Worm (Caenorhabditis elegans) whole organism, L3 larva: ENCODE results near the gene del-6.

Experiments
- R02D3.7 ChIP-seq: fragments of 150-350 bp; optimal IDR thresholded peaks from 2 replicates; lab custom pipeline; 2014; ENCODE audit warnings: missing biosample characterization, missing genetic modification characterization
- ZK546.5 ChIP-seq: sonication (generic microtip); optimal IDR thresholded peaks from 2 replicates; lab custom pipeline; 2017; ENCODE audit warnings: missing biosample characterization, missing genetic modification characterization
- ceh-16 ChIP-seq: sonication (generic microtip); optimal IDR thresholded peaks from 2 replicates; lab custom pipeline; 2017; ENCODE audit warnings: missing biosample characterization, missing genetic modification characterization
- ceh-28 ChIP-seq: fragments of 150-350 bp; optimal IDR thresholded peaks from 2 replicates; lab custom pipeline; 2014; ENCODE audit warnings: missing biosample characterization, missing genetic modification reagents, missing genetic modification characterization
- ceh-82 ChIP-seq: fragments of 150-350 bp; optimal IDR thresholded peaks from 2 replicates; lab custom pipeline; 2014; ENCODE audit warnings: missing biosample characterization, missing genetic modification characterization
- egl-27 ChIP-seq: sonication (generic microtip); optimal IDR thresholded peaks from 4 replicates; lab custom pipeline; 2017; ENCODE audit warnings: missing biosample characterization, missing genetic modification reagents, missing genetic modification characterization
- egl-5 ChIP-seq: fragments of 150-350 bp; optimal IDR thresholded peaks from 2 replicates; lab custom pipeline; 2017; ENCODE audit warnings: missing biosample characterization, missing genetic modification reagents, missing genetic modification characterization, inconsistent platforms
- elt-1 ChIP-seq: fragments of 150-350 bp; optimal IDR thresholded peaks from 2 replicates; lab custom pipeline; 2014; ENCODE audit warnings: missing biosample characterization, missing genetic modification characterization
- elt-2 ChIP-seq: sonication (generic microtip); optimal IDR thresholded peaks from 2 replicates; lab custom pipeline; 2016; ENCODE audit warnings: missing genetic modification reagents, mild to moderate bottlenecking, missing genetic modification characterization, missing compliant biosample characterization
- elt-3 ChIP-seq, 3 experiments: fragments of 150-350 bp in 1 of 3; sonication (generic microtip) in 2 of 3; optimal IDR thresholded peaks; 2 replicates in 2 of 3; 4 replicates in 1 of 3; lab custom pipeline; 2014 to 2017; ENCODE audit warnings: missing biosample characterization in 3 of 3, missing genetic modification characterization in 3 of 3
- eor-1 ChIP-seq, 2 experiments: fragments of 150-350 bp; optimal IDR thresholded peaks; 2 replicates each; lab custom pipeline; 2014 to 2018; ENCODE audit warnings: missing biosample characterization in 2 of 2, missing genetic modification characterization in 2 of 2
- fkh-10 ChIP-seq: sonication (generic microtip); optimal IDR thresholded peaks from 2 replicates; lab custom pipeline; 2017; ENCODE audit warnings: missing biosample characterization, missing genetic modification reagents, missing genetic modification characterization
- fkh-2 ChIP-seq: fragments of 150-350 bp; optimal IDR thresholded peaks from 2 replicates; lab custom pipeline; 2014; ENCODE audit warnings: missing biosample characterization, missing genetic modification reagents, missing genetic modification characterization
- hmg-11 ChIP-seq: sonication (generic microtip); optimal IDR thresholded peaks from 2 replicates; lab custom pipeline; 2016; ENCODE audit warnings: missing genetic modification characterization, missing compliant biosample characterization
- jun-1 ChIP-seq: fragments of 150-350 bp; optimal IDR thresholded peaks from 2 replicates; lab custom pipeline; 2014; ENCODE audit warnings: missing biosample characterization, missing genetic modification reagents, missing genetic modification characterization
- lin-15B ChIP-seq: fragments of 150-350 bp; optimal IDR thresholded peaks from 2 replicates; lab custom pipeline; 2014; ENCODE audit warnings: missing biosample characterization, missing genetic modification characterization
- lin-39 ChIP-seq: fragments of 150-350 bp; optimal IDR thresholded peaks from 2 replicates; lab custom pipeline; 2018; ENCODE audit warnings: missing biosample characterization, missing genetic modification reagents, missing genetic modification characterization
- lsy-12 ChIP-seq: sonication (generic microtip); optimal IDR thresholded peaks from 2 replicates; lab custom pipeline; 2016; ENCODE audit warnings: mild to moderate bottlenecking, missing genetic modification characterization, missing compliant biosample characterization
- mdl-1 ChIP-seq: fragments of 150-350 bp; optimal IDR thresholded peaks from 2 replicates; lab custom pipeline; 2014; ENCODE audit warnings: missing biosample characterization, missing genetic modification characterization
- mml-1 ChIP-seq: fragments of 150-350 bp; sonication (generic microtip); optimal IDR thresholded peaks from 3 replicates; lab custom pipeline; 2014; ENCODE audit warnings: missing biosample characterization, missing genetic modification characterization
- nfya-1 ChIP-seq: sonication (generic microtip); optimal IDR thresholded peaks from 2 replicates; lab custom pipeline; 2017; ENCODE audit warnings: missing genetic modification characterization, mild to moderate bottlenecking, missing compliant biosample characterization, antibody characterized with exemption, moderate library complexity; ENCODE audit not compliant: insufficient read depth
- nhr-11 ChIP-seq: fragments of 150-350 bp; optimal IDR thresholded peaks from 2 replicates; lab custom pipeline; 2014; ENCODE audit warnings: missing biosample characterization, missing genetic modification characterization
- nhr-12 ChIP-seq: fragments of 150-350 bp; optimal IDR thresholded peaks from 2 replicates; lab custom pipeline; 2014; ENCODE audit warnings: missing biosample characterization, missing genetic modification characterization
- nhr-23 ChIP-seq: fragments of 150-350 bp; optimal IDR thresholded peaks from 2 replicates; lab custom pipeline; 2014; ENCODE audit warnings: missing biosample characterization, missing genetic modification reagents, missing genetic modification characterization
- nhr-237 ChIP-seq: fragments of 150-350 bp; optimal IDR thresholded peaks from 2 replicates; lab custom pipeline; 2014; ENCODE audit warnings: missing biosample characterization, missing genetic modification characterization
- nhr-25 ChIP-seq: sonication (generic microtip); optimal IDR thresholded peaks from 2 replicates; lab custom pipeline; 2017; ENCODE audit warnings: missing biosample characterization, missing genetic modification characterization
- nhr-28 ChIP-seq: fragments of 150-350 bp; optimal IDR thresholded peaks from 2 replicates; lab custom pipeline; 2014; ENCODE audit warnings: missing biosample characterization, missing genetic modification characterization
- nhr-67 ChIP-seq: fragments of 150-350 bp; optimal IDR thresholded peaks from 2 replicates; lab custom pipeline; 2014; ENCODE audit warnings: missing biosample characterization, missing genetic modification characterization
- nhr-77 ChIP-seq: fragments of 150-350 bp; optimal IDR thresholded peaks from 2 replicates; lab custom pipeline; 2014; ENCODE audit warnings: missing biosample characterization, missing genetic modification characterization
- pha-4 ChIP-seq: fragments of 150-350 bp; optimal IDR thresholded peaks from 2 replicates; lab custom pipeline; 2014; ENCODE audit warnings: missing biosample characterization, missing genetic modification reagents, missing genetic modification characterization
- pqm-1 ChIP-seq: fragments of 150-350 bp; optimal IDR thresholded peaks from 2 replicates; lab custom pipeline; 2017; ENCODE audit warnings: missing biosample characterization, missing genetic modification characterization, inconsistent platforms
- skn-1 ChIP-seq: fragments of 150-350 bp; optimal IDR thresholded peaks from 2 replicates; lab custom pipeline; 2014; ENCODE audit warnings: missing biosample characterization, missing genetic modification characterization
- snpc-4 ChIP-seq: fragments of 150-350 bp; optimal IDR thresholded peaks from 2 replicates; lab custom pipeline; 2014; ENCODE audit warnings: missing biosample characterization, missing genetic modification characterization
- unc-39 ChIP-seq: sonication (generic microtip); optimal IDR thresholded peaks from 4 replicates; lab custom pipeline; 2017; ENCODE audit warnings: missing biosample characterization, missing genetic modification characterization
- unc-62 ChIP-seq: fragments of 150-350 bp; sonication (generic microtip); optimal IDR thresholded peaks from 4 replicates; lab custom pipeline; 2014; ENCODE audit warnings: missing biosample characterization, missing genetic modification reagents, missing genetic modification characterization
- ztf-4 ChIP-seq: fragments of 150-350 bp; optimal IDR thresholded peaks from 2 replicates; lab custom pipeline; 2014; ENCODE audit warnings: missing biosample characterization, missing genetic modification characterization

The del-6 gene

DNA sequence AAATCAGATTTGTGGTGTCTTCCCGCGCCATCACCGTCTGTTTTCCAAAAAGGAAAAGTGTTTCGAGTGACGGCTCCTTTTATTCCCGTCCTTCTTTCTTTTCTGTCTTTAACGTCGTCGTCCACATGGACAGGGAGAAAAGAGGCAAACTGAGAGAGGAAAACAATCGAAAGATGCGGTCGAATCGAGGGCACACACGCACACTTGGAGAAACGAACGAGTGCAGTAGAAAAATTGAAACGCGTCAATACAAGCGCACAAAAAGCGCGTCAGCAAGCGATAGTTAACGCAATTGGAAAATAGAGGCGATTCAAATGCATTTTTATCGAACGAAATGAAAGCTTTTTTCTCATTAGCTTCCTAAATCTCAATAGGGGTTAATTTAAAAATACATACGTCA, 35.9 kb upstream of the del-6 start (continued):
- TF ChIP-seq nhr-28 (tag; lab: Kevin White, UChicago) = no peak
- TF ChIP-seq unc-62 (GFP tag; lab: Kevin White, UChicago) = peak; percentile 61
- peak; percentile 95 for TF ChIP-seq nfya-1
- peak; percentile 75 for TF ChIP-seq R02D3.7 (tag; lab: Kevin White, UChicago)
- peak; percentile 36 for TF ChIP-seq ZK546.5 (tag; lab: Kevin White, UChicago)
- no peak for TF ChIP-seq nhr-11 (tag; lab: Kevin White, UChicago)
- TF ChIP-seq nhr-67 (tag; lab: Kevin White, UChicago) = no peak
- TF ChIP-seq egl-27 (tag; lab: Kevin White, UChicago) = peak; percentile 61
- TF ChIP-seq nhr-237 (tag; lab: Kevin White, UChicago) = no peak
- TF ChIP-seq nhr-77 (tag; lab: Kevin White, UChicago) = peak; percentile 48
- TF ChIP-seq nhr-12 (tag; lab: Kevin White, UChicago) = no peak
- peak; percentile 92 for TF ChIP-seq nhr-23 (tag; lab: Kevin White, UChicago)
- peak; percentile 73 for TF ChIP-seq ceh-82 (tag; lab: Kevin White, UChicago)
- TF ChIP-seq jun-1 (tag; lab: Kevin White, UChicago) = peak; percentile 87
- peak; percentile 93 for TF ChIP-seq snpc-4 (tag; lab: Kevin White, UChicago)
- peak; percentile 97 for TF ChIP-seq nhr-25 (tag; lab: Kevin White, UChicago)
- peak; percentile 94 for TF ChIP-seq pha-4
- TF ChIP-seq ceh-16 (tag; lab: Kevin White, UChicago) = no peak
- peak; percentile 47 for TF ChIP-seq elt-1 (tag; lab: Kevin White, UChicago)
- peak; percentile 93 for TF ChIP-seq lin-15B (tag; lab: Kevin White, UChicago)
- TF ChIP-seq elt-3 (tag; optimal IDR thresholded peaks at IDR 0.05; lab: Kevin White, UChicago) = peak in 1 of 3 experiments; percentile 29

DNA sequence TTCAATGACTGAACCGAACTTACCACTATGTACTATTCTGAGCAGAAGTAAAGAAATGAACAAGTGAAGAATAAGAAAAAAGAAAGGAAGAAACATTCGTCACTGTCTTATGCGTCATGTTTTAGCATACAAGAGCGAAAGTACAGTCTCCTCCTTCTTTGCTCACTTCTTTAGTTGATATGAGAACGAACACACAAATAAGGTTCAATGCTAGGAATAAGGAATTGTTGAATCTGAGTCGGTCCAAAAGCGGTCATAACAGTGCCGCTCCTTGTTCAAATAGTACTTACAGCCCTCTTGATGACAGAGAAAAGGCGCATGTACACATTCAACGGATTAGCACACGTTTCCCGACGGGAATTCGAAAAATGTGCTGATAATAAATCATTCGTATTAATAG, 33.6 kb upstream of the del-6 start, which contains the start of gene F25D1.8:
Gene F25D1.8, plus strand, starts transcription at position 301 of the 400 bp plus-strand sequence.
- TF ChIP-seq eor-1 (tag; optimal IDR thresholded peaks at IDR 0.05; lab: Kevin White, UChicago) = no peak
- TF ChIP-seq pqm-1 (tag; lab: Kevin White, UChicago) = peak; percentile 21

DNA sequence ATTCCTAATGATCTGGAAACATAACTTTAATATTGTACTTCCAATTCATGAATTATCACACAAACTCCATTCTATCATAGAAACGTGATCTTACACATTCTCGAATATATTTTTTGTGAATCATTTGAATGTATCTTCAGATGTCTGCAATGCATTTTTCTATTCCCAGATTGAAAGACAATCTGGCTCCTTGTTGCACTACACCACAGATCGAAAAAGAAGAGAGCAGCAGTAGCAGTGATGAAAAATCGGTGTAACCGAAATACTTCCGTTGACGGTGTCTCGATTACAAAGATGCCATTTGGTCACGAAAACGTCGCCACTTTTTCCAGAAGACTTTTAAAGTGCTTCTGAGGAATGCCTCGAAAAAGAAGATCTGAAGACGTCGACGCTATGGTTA, 32.7 kb upstream of the del-6 start, which contains the start of gene degt-1:
Gene degt-1, plus strand, starts transcription at position 301 of the 400 bp plus-strand sequence.
- TF ChIP-seq R02D3.7 (tag; lab: Kevin White, UChicago) = no peak
- TF ChIP-seq egl-27 (tag; lab: Kevin White, UChicago) = no peak
- no peak for TF ChIP-seq lin-15B (tag; lab: Kevin White, UChicago)
- TF ChIP-seq ztf-4 (tag; lab: Kevin White, UChicago) = no peak
- no peak for TF ChIP-seq unc-39 (tag; lab: Kevin White, UChicago)
- no peak for TF ChIP-seq pqm-1 (tag; lab: Kevin White, UChicago)
- no peak for TF ChIP-seq nhr-23 (tag; lab: Kevin White, UChicago)
- no peak for TF ChIP-seq fkh-10 (GFP tag; lab: Kevin White, UChicago)
- no peak for TF ChIP-seq ceh-28 (tag; lab: Kevin White, UChicago)
- TF ChIP-seq ZK546.5 (tag; lab: Kevin White, UChicago) = no peak
- no peak for TF ChIP-seq pha-4
- TF ChIP-seq nhr-67 (tag; lab: Kevin White, UChicago) = no peak
- TF ChIP-seq fkh-2 (tag; lab: Kevin White, UChicago) = no peak
- TF ChIP-seq hmg-11 = no peak
- TF ChIP-seq lin-39 (tag; lab: Kevin White, UChicago) = no peak
- no peak for TF ChIP-seq jun-1 (tag; lab: Kevin White, UChicago)
- TF ChIP-seq nhr-11 (tag; lab: Kevin White, UChicago) = no peak
- no peak for TF ChIP-seq nhr-25 (tag; lab: Kevin White, UChicago)

DNA sequence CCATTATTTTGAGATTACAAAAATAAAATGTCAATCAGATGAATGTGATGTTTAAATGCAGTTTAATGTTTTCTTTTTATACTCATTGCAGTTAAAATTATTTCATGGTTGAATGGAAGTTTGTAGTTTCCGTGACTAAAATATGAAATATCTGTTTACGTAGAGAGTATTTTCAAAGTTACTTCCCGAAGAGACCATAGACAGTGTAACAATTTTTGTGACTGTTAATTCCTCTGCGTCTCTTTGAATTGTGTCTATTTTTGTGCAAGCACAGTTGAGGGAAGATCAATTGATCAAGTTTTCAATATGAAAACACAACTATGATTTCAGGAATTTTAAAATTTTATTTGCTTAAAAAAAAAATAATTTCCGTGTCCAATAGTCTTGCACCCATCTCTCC, 26.0 kb upstream of the del-6 start, which contains the start of gene F25D1.5:
Gene F25D1.5, minus strand, starts transcription at position 35 of the 400 bp plus-strand sequence.
- TF ChIP-seq nhr-28 (tag; lab: Kevin White, UChicago) (peak; percentile 47), ZK546.5 (tag; lab: Kevin White, UChicago) (no peak), skn-1 (tag; lab: Kevin White, UChicago) (no peak), pha-4 (no peak), pqm-1 (tag; lab: Kevin White, UChicago) (peak; percentile 17), hmg-11 (no peak), elt-2 (tag; lab: Kevin White, UChicago) (peak; percentile 37), mml-1 (tag; lab: Kevin White, UChicago) (no peak), mdl-1 (tag; lab: Kevin White, UChicago) (no peak), lsy-12 (no peak), egl-5 (no peak), nhr-77 (tag; lab: Kevin White, UChicago) (peak; percentile 68)
